Fruit fly (Drosophila melanogaster): ENCODE data around the gene RYa-R.
A peak's percentile ranks its signal among the peaks of the same experiment; 100 is the strongest.

DNA sequence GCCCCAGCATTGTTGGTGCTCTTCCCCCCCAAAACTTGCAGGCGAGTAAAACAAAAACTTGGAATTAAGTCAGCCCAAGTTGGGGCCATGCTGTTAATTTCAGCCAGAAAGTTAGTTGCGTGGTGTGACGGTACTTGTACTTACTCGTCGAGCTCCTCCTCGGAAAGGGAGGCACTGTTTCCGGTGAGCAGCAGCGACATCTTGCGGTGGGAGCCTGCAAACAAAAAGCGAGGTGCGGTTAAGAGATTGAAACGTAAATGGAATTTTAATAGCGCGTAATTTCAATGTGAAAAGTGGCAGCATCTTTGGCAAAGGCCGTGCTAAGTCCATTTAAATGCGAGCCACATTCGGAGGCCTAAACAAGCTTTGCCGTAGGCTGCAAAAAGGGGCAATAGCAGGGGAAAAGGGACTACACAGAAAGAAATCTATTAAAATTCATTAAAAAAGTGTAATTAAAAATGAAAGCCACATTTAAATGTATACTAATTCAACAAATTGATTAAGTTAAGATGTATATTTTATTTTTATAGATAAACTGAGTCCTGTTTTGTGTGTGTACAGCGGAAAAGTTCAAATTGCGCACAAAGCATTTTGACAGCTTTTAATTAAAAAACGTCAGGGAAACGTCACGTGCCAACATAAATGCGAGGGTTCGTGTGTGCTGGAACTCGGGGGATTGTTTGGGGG lies 40.3 kb upstream of the RYa-R start:
- TF ChIP-seq CG8478 (optimal IDR thresholded peaks at IDR 0.05), result no peak
- TF ChIP-seq CTCF (optimal IDR thresholded peaks at IDR 0.05), result peak; percentile 82 to 83
